Fruit fly (Drosophila melanogaster): Measurements from ENCODE around the gene CG33500.

Gene CG33500

DNA sequence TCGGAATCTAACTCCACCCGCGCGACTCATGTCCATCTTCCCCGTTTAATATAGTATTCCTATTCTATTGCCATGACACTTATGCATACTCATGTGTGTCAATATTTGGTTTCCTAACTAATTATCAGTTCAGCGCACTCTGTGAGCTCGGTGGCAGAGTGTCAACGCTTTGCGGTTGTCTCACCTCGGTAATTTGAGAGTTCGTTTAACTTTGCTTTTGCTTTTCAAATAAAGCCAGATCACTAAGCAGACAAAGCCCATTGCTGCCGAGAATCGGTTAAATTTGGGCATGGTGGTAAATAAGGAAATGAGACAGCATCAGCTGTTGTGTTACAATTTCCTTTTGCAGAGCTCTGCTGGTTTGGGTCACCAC is 31.9 kb downstream of the CG33500 start (continued):
- TF ChIP-seq Camta (GFP tag; optimal IDR thresholded peaks at IDR 0.05) (no peak), sens-2 (GFP tag; IDR thresholded peaks at IDR 0.05) (no peak), lola (GFP tag; optimal IDR thresholded peaks at IDR 0.05) (peak in 1 of 3 experiments; percentile 12), pum (GFP tag; optimal IDR thresholded peaks at IDR 0.05) (no peak), CG9797 (GFP tag; optimal IDR thresholded peaks at IDR 0.05) (no peak), hb (GFP tag; IDR thresholded peaks at IDR 0.05; ENCODE audit: partially characterized antibody) (no peak), CG7556 (GFP tag; optimal IDR thresholded peaks at IDR 0.05) (peak; percentile 11), CG7357 (GFP tag; IDR thresholded peaks at IDR 0.05) (no peak), CG11398 (GFP tag; optimal IDR thresholded peaks at IDR 0.05) (peak; percentile 6), z (GFP tag; IDR thresholded peaks at IDR 0.05) (no peak), CG3726 (GFP tag; IDR thresholded peaks at IDR 0.05) (no peak), yki (optimal IDR thresholded peaks at IDR 0.05) (no peak), NK7.1 (GFP tag; optimal IDR thresholded peaks at IDR 0.05) (no peak), en (GFP tag; optimal IDR thresholded peaks at IDR 0.05) (peak; percentile 24), CG6854 (GFP tag; optimal IDR thresholded peaks at IDR 0.05) (no peak), CoRest (tag; optimal IDR thresholded peaks at IDR 0.05) (peak; percentile 5), E2f1 (GFP tag; IDR thresholded peaks at IDR 0.05) (no peak), NC2β (GFP tag; optimal IDR thresholded peaks at IDR 0.05) (peak; percentile 16), NFAT (GFP tag; IDR thresholded peaks at IDR 0.05) (no peak), CG14965 (GFP tag; optimal IDR thresholded peaks at IDR 0.05; ENCODE audit: borderline replicate concordance) (no peak), HLH54F (GFP tag; optimal IDR thresholded peaks at IDR 0.05) (no peak), CG9727 (GFP tag; optimal IDR thresholded peaks at IDR 0.05) (peak; percentile 26), cato (GFP tag; optimal IDR thresholded peaks at IDR 0.05; ENCODE audit: borderline replicate concordance) (no peak), usp (GFP tag; optimal IDR thresholded peaks at IDR 0.05) (no peak), sqz (GFP tag; optimal IDR thresholded peaks at IDR 0.05) (no peak), Lpt (GFP tag; optimal IDR thresholded peaks at IDR 0.05) (no peak), CG10565 (GFP tag; optimal IDR thresholded peaks at IDR 0.05) (no peak), Nf-YB (GFP tag; optimal IDR thresholded peaks at IDR 0.05) (no peak), CG18599 (GFP tag; optimal IDR thresholded peaks at IDR 0.05) (peak; percentile 42), tup (GFP tag; optimal IDR thresholded peaks at IDR 0.05) (no peak), Drgx (GFP tag; IDR thresholded peaks at IDR 0.05) (no peak), CG30431 (GFP tag; optimal IDR thresholded peaks at IDR 0.05) (no peak), CG11093 (GFP tag; IDR thresholded peaks at IDR 0.05) (no peak), CG16863 (GFP tag; optimal IDR thresholded peaks at IDR 0.05) (no peak), zen (tag; optimal IDR thresholded peaks at IDR 0.05) (no peak), B-H2 (GFP tag; optimal IDR thresholded peaks at IDR 0.05) (no peak), klu (GFP tag; IDR thresholded peaks at IDR 0.05) (no peak), corto (GFP tag; optimal IDR thresholded peaks at IDR 0.05) (no peak), CG7987 (GFP tag; optimal IDR thresholded peaks at IDR 0.05) (peak; percentile 80), CG10979 (tag; optimal IDR thresholded peaks at IDR 0.05) (no peak), CrebB (tag; optimal IDR thresholded peaks at IDR 0.05) (peak; percentile 64), fu2 (GFP tag; optimal IDR thresholded peaks at IDR 0.05) (no peak), sima (GFP tag; optimal IDR thresholded peaks at IDR 0.05) (no peak), slbo (GFP tag; IDR thresholded peaks at IDR 0.05) (no peak), Deaf1 (tag; optimal IDR thresholded peaks at IDR 0.05) (no peak), E2f2 (GFP tag; IDR thresholded peaks at IDR 0.05) (peak; percentile 15; the same call in 1 of the 2 replicates), CG12104 (GFP tag; optimal IDR thresholded peaks at IDR 0.05) (no peak), CG18262 (tag; optimal IDR thresholded peaks at IDR 0.05) (peak; percentile 20), nom (GFP tag; optimal IDR thresholded peaks at IDR 0.05) (no peak), lilli (GFP tag; optimal IDR thresholded peaks at IDR 0.05) (no peak), jigr1 (GFP tag; IDR thresholded peaks at IDR 0.05) (no peak), CG11247 (GFP tag; IDR thresholded peaks at IDR 0.05) (no peak), CG2129 (GFP tag; IDR thresholded peaks at IDR 0.05; ENCODE audit: partially characterized antibody) (no peak)

Data from whole organism, embryonic.